Fruit fly (Drosophila melanogaster): ENCODE results near the gene Sirt2.

DNA sequence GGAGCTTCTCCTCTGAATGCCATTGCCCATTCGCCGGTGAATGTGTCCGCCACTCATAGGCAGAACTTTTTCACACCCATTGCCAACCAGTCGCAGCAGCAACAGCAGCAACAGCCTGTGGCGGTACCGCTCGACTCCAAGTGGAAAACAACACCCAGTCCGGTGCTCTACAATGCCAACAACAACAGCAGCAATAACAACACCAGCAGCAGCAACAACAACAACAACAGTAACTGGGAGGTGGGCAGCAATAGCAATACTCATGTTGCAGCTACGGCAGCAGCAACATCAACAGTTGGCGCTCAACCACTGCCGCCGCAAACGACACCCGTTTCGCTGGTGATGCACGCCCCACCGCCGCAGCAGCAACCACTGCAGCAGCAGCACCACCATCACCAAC is 34.6 kb upstream of the Sirt2 start:
- no peak for TF ChIP-seq CrebA (GFP tag; optimal IDR thresholded peaks at IDR 0.05; ENCODE audit: borderline replicate concordance)
- no peak for TF ChIP-seq Vsx2 (GFP tag; optimal IDR thresholded peaks at IDR 0.05; ENCODE audit: partially characterized antibody)

Data from whole organism, wandering third instar larva.